Worm (Caenorhabditis elegans) whole organism, midembryonic: ENCODE data around the gene F35H8.1.

Experiments
- flt-1 ChIP-seq: fragments of 200-800 bp; sonication (Bioruptor generic); IDR thresholded peaks from 2 replicates; pipeline ENCODE4 v1.3.6; 2022; ENCODE audit warnings: missing genetic modification characterization, missing compliant biosample characterization
- klf-2 ChIP-seq: fragments of 200-800 bp; sonication (Bioruptor generic); conservative IDR thresholded peaks from 2 replicates; pipeline ENCODE4 v1.3.6; 2022; ENCODE audit warnings: missing genetic modification reagents, missing genetic modification characterization, missing compliant biosample characterization
- med-1 ChIP-seq: sonication (generic microtip); optimal IDR thresholded peaks from 2 replicates; lab custom pipeline; 2017; ENCODE audit warnings: missing genetic modification characterization, mild to moderate bottlenecking, missing compliant biosample characterization, antibody characterized with exemption, missing genetic modification reagents; ENCODE audit not compliant: insufficient read depth
- tab-1 ChIP-seq: fragments of 200-800 bp; sonication (Bioruptor generic); IDR thresholded peaks from 2 replicates; pipeline ENCODE4 v1.3.6; 2022; ENCODE audit warnings: missing genetic modification characterization, missing compliant biosample characterization
- ztf-23 ChIP-seq: fragments of 200-800 bp; sonication (Bioruptor generic); IDR thresholded peaks from 2 replicates; pipeline ENCODE4 v1.3.6; 2022; ENCODE audit warnings: missing genetic modification reagents, missing genetic modification characterization, missing compliant biosample characterization
- ztf-29 ChIP-seq: fragments of 200-800 bp; sonication (Bioruptor generic); IDR thresholded peaks from 2 replicates; pipeline ENCODE4 v1.3.6; 2022; ENCODE audit warnings: missing genetic modification reagents, missing genetic modification characterization, missing compliant biosample characterization

- TF ChIP-seq ztf-29 (GFP tag; lab: Robert Waterston, UW) (no peak), med-1 (GFP tag; lab: Kevin White, UChicago) (no peak), flt-1 (no peak), ztf-23 (no peak), klf-2 (GFP tag; lab: Robert Waterston, UW) (no peak), tab-1 (GFP tag; lab: Robert Waterston, UW) (no peak)
Measured at ce11 chrII:9597516-9598047, 44.5 kb upstream of the F35H8.1 start, which contains the start of gene mrpl-53.
